Worm (Caenorhabditis elegans) whole organism, midembryonic: ENCODE measurements around the gene C28D4.5.

Experiments used
- T22C8.4 ChIP-seq: fragments of 200-800 bp; sonication (Bioruptor generic); IDR thresholded peaks from 2 replicates; pipeline ENCODE4 v1.3.6; 2022; ENCODE audit warnings: missing genetic modification characterization, missing compliant biosample characterization
- flt-1 ChIP-seq: fragments of 200-800 bp; sonication (Bioruptor generic); IDR thresholded peaks from 2 replicates; pipeline ENCODE4 v1.3.6; 2022; ENCODE audit warnings: missing genetic modification characterization, missing compliant biosample characterization
- klf-2 ChIP-seq: fragments of 200-800 bp; sonication (Bioruptor generic); conservative IDR thresholded peaks from 2 replicates; pipeline ENCODE4 v1.3.6; 2022; ENCODE audit warnings: missing genetic modification reagents, missing genetic modification characterization, missing compliant biosample characterization
- med-1 ChIP-seq: sonication (generic microtip); optimal IDR thresholded peaks from 2 replicates; lab custom pipeline; 2017; ENCODE audit warnings: missing genetic modification characterization, mild to moderate bottlenecking, missing compliant biosample characterization, antibody characterized with exemption, missing genetic modification reagents; ENCODE audit not compliant: insufficient read depth
- ref-1 ChIP-seq: fragments of 200-800 bp; sonication (Bioruptor generic); conservative IDR thresholded peaks from 2 replicates; pipeline ENCODE4 v1.3.6; 2022; ENCODE audit warnings: missing genetic modification reagents, missing genetic modification characterization, missing compliant biosample characterization
- tab-1 ChIP-seq: fragments of 200-800 bp; sonication (Bioruptor generic); IDR thresholded peaks from 2 replicates; pipeline ENCODE4 v1.3.6; 2022; ENCODE audit warnings: missing genetic modification characterization, missing compliant biosample characterization
- ztf-23 ChIP-seq: fragments of 200-800 bp; sonication (Bioruptor generic); IDR thresholded peaks from 2 replicates; pipeline ENCODE4 v1.3.6; 2022; ENCODE audit warnings: missing genetic modification reagents, missing genetic modification characterization, missing compliant biosample characterization

DNA sequence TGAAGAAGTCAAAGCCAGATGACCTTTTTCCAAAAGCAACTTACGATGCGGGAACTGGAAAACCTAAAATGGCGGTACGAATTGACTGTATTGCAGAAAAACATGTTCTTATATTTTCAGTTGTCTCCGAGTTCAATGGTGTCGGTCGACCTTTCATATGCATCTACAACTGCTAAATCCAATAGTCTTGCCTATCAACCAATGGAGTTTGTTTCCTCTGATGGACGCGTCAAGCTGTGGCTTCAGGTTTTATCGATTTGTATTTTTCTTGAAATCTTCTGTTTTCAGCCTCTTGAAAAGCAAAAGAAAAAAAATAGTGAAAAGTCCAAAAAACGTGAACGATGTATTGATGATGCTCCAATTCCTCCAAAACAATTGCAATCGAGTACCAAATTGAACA lies 32.4 kb downstream of the C28D4.5 start:
- TF ChIP-seq ztf-23 = no peak
- no peak for TF ChIP-seq flt-1 (GFP tag; lab: Robert Waterston, UW)
- TF ChIP-seq tab-1 (GFP tag; lab: Robert Waterston, UW) = no peak
- TF ChIP-seq klf-2 (GFP tag; lab: Robert Waterston, UW) = no peak
- no peak for TF ChIP-seq med-1 (GFP tag; lab: Kevin White, UChicago)
- no peak for TF ChIP-seq ref-1 (GFP tag; lab: Robert Waterston, UW)
- TF ChIP-seq T22C8.4 (GFP tag; lab: Robert Waterston, UW) = no peak
